Worm (Caenorhabditis elegans) whole organism, L3 larva: ENCODE results near the gene cdc-50.B.

Source experiments
- nhr-28 ChIP-seq: fragments of 150-350 bp; optimal IDR thresholded peaks from 2 replicates; lab custom pipeline; 2014; ENCODE audit warnings: missing biosample characterization, missing genetic modification characterization
- nhr-76 ChIP-seq: fragments of 150-350 bp; sonication (generic microtip); optimal IDR thresholded peaks from 5 replicates; lab custom pipeline; 2014; ENCODE audit warnings: missing biosample characterization, missing genetic modification characterization
- pha-4 ChIP-seq: fragments of 150-350 bp; optimal IDR thresholded peaks from 2 replicates; lab custom pipeline; 2014; ENCODE audit warnings: missing biosample characterization, missing genetic modification reagents, missing genetic modification characterization
- ztf-11 ChIP-seq: fragments of 150-350 bp; optimal IDR thresholded peaks from 2 replicates; lab custom pipeline; 2014; ENCODE audit warnings: missing biosample characterization, missing genetic modification characterization

ce11 chrIV:8723720-8724119 lies 40.9 kb upstream of the cdc-50.B start, which contains the start of gene F21D5.9:
- TF ChIP-seq nhr-76: no peak
- no peak for TF ChIP-seq ztf-11 (tag; lab: Kevin White, UChicago)
- no peak for TF ChIP-seq pha-4 (tag; lab: Kevin White, UChicago)
- no peak for TF ChIP-seq nhr-28
